Worm (Caenorhabditis elegans): ENCODE results near the gene F36H5.4.

DNA sequence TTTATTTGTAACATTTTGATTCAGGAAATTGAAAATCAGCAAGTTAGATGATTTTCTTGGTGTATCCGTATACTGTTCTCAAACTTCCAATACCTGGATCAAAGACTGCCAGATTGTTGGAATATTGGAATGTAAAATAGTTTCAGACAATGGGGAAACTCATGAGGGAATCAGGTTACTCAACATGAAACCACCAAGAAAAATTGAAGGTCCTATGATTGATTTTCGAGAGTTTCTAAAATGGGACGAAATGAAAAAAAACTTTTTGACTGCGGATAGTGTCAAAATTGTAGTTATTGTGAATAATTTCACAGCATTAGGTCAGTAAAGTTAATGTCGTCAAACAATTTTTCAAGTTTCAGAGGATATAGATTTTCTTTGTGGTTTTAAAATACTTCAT lies 10.1 kb downstream of the F36H5.4 start, which contains the start of gene math-3:
- TF ChIP-seq Y116A8C.19 (tag; optimal IDR thresholded peaks at IDR 0.05; ENCODE audit: borderline replicate concordance) (no peak), unc-62 (GFP tag; optimal IDR thresholded peaks at IDR 0.05) (no peak), C16A3.4 (tag; optimal IDR thresholded peaks at IDR 0.05) (no peak), mep-1 (tag; optimal IDR thresholded peaks at IDR 0.05) (no peak), skn-1 (tag; optimal IDR thresholded peaks at IDR 0.05) (no peak), pqm-1 (tag; optimal IDR thresholded peaks at IDR 0.05) (no peak), ceh-82 (tag; optimal IDR thresholded peaks at IDR 0.05) (no peak), ama-1 (optimal IDR thresholded peaks at IDR 0.05) (no peak), fkh-10 (GFP tag; optimal IDR thresholded peaks at IDR 0.05) (no peak), aha-1 (tag; optimal IDR thresholded peaks at IDR 0.05) (no peak), sup-37 (GFP tag; optimal IDR thresholded peaks at IDR 0.05) (no peak), nhr-19 (GFP tag; conservative IDR thresholded peaks at IDR 0.05) (no peak), nhr-76 (tag; optimal IDR thresholded peaks at IDR 0.05) (no peak)

Data from whole organism, L1 larva.